Fruit fly (Drosophila melanogaster): ENCODE measurements around the gene Neurl4.
A peak's percentile ranks its signal among the peaks of the same experiment; 100 is the strongest.

Gene Neurl4

dm6 chr3L:14004041-14004407 is 45.7 kb downstream of the Neurl4 start:
- peak; percentile 19 for TF ChIP-seq Mnt (GFP tag; optimal IDR thresholded peaks at IDR 0.05)
- peak; percentile 41 for TF ChIP-seq CG33017 (tag; optimal IDR thresholded peaks at IDR 0.05)
- no peak for TF ChIP-seq cnc (optimal IDR thresholded peaks at IDR 0.05)
- peak; percentile 69 for TF ChIP-seq tj (GFP tag; optimal IDR thresholded peaks at IDR 0.05)
- peak; percentile 35 for TF ChIP-seq cic (GFP tag; optimal IDR thresholded peaks at IDR 0.05)
- no peak for TF ChIP-seq CG1620 (GFP tag; optimal IDR thresholded peaks at IDR 0.05)
- TF ChIP-seq CG5204 (GFP tag; optimal IDR thresholded peaks at IDR 0.05) = no peak
- no peak for TF ChIP-seq CG7045 (GFP tag; optimal IDR thresholded peaks at IDR 0.05)
- TF ChIP-seq CG12768 (GFP tag; optimal IDR thresholded peaks at IDR 0.05) = no peak
- peak; percentile 35 for TF ChIP-seq CG7101 (tag; optimal IDR thresholded peaks at IDR 0.05)
- peak; percentile 65 for TF ChIP-seq pad (GFP tag; optimal IDR thresholded peaks at IDR 0.05)
- TF ChIP-seq CG11617 (GFP tag; optimal IDR thresholded peaks at IDR 0.05) = peak; percentile 23
- TF ChIP-seq kay (GFP tag; ENCODE audit: borderline replicate concordance) = no peak
- TF ChIP-seq Crg-1 (GFP tag; optimal IDR thresholded peaks at IDR 0.05) = no peak
- TF ChIP-seq Clk (GFP tag; optimal IDR thresholded peaks at IDR 0.05) = no peak
- TF ChIP-seq toe (GFP tag; optimal IDR thresholded peaks at IDR 0.05) = no peak
- no peak for TF ChIP-seq ovo (GFP tag; optimal IDR thresholded peaks at IDR 0.05)

- peak; percentile 93 for TF ChIP-seq CG14711 (tag; optimal IDR thresholded peaks at IDR 0.05)
- TF ChIP-seq CG33017 (tag; optimal IDR thresholded peaks at IDR 0.05) = no peak
- TF ChIP-seq CG11617 (GFP tag; optimal IDR thresholded peaks at IDR 0.05) = peak; percentile 57
- TF ChIP-seq CG5204 (GFP tag; optimal IDR thresholded peaks at IDR 0.05) = peak; percentile 23
- TF ChIP-seq kay (GFP tag; ENCODE audit: borderline replicate concordance) = peak; percentile 91
- peak; percentile 23 for TF ChIP-seq Mnt (GFP tag; optimal IDR thresholded peaks at IDR 0.05)
Measured at dm6 chr3L:14003297-14004040, 46.2 kb downstream of the Neurl4 start.

- TF ChIP-seq tj (GFP tag; optimal IDR thresholded peaks at IDR 0.05) (peak; percentile 60), CG5204 (GFP tag; optimal IDR thresholded peaks at IDR 0.05) (no peak), kay (GFP tag; ENCODE audit: borderline replicate concordance) (no peak), toe (GFP tag; optimal IDR thresholded peaks at IDR 0.05) (no peak), CG11617 (GFP tag; optimal IDR thresholded peaks at IDR 0.05) (no peak), Crg-1 (GFP tag; optimal IDR thresholded peaks at IDR 0.05) (no peak), bab1 (GFP tag; optimal IDR thresholded peaks at IDR 0.05) (peak; percentile 28), CG12768 (GFP tag; optimal IDR thresholded peaks at IDR 0.05) (no peak), CG33017 (tag; optimal IDR thresholded peaks at IDR 0.05) (no peak), Hr96 (GFP tag; optimal IDR thresholded peaks at IDR 0.05) (no peak), CG14711 (tag; optimal IDR thresholded peaks at IDR 0.05) (peak; percentile 21), cic (GFP tag; optimal IDR thresholded peaks at IDR 0.05) (peak; percentile 79), ovo (GFP tag; optimal IDR thresholded peaks at IDR 0.05) (no peak), Mnt (GFP tag; optimal IDR thresholded peaks at IDR 0.05) (peak; percentile 80), CG1620 (GFP tag; optimal IDR thresholded peaks at IDR 0.05) (no peak), pad (GFP tag; optimal IDR thresholded peaks at IDR 0.05) (peak; percentile 63), CG7101 (tag; optimal IDR thresholded peaks at IDR 0.05) (peak; percentile 42), Clk (GFP tag; optimal IDR thresholded peaks at IDR 0.05) (no peak), cnc (optimal IDR thresholded peaks at IDR 0.05) (no peak), CG7045 (GFP tag; optimal IDR thresholded peaks at IDR 0.05) (no peak)
Measured at dm6 chr3L:14002524-14003135, 47.1 kb downstream of the Neurl4 start.

- TF ChIP-seq Clk (GFP tag; optimal IDR thresholded peaks at IDR 0.05) (no peak), toe (GFP tag; optimal IDR thresholded peaks at IDR 0.05) (no peak), CG7101 (tag; optimal IDR thresholded peaks at IDR 0.05) (peak; percentile 16), CG7045 (GFP tag; optimal IDR thresholded peaks at IDR 0.05) (no peak), tj (GFP tag; optimal IDR thresholded peaks at IDR 0.05) (no peak), Crg-1 (GFP tag; optimal IDR thresholded peaks at IDR 0.05) (no peak), pad (GFP tag; optimal IDR thresholded peaks at IDR 0.05) (no peak), Mnt (GFP tag; optimal IDR thresholded peaks at IDR 0.05) (peak; percentile 60), CG12768 (GFP tag; optimal IDR thresholded peaks at IDR 0.05) (peak; percentile 13), bab1 (GFP tag; optimal IDR thresholded peaks at IDR 0.05) (peak; percentile 7), Hr96 (GFP tag; optimal IDR thresholded peaks at IDR 0.05) (peak; percentile 49), ovo (GFP tag; optimal IDR thresholded peaks at IDR 0.05) (no peak), CG33017 (tag; optimal IDR thresholded peaks at IDR 0.05) (no peak), CG14711 (tag; optimal IDR thresholded peaks at IDR 0.05) (peak; percentile 33), cic (GFP tag; optimal IDR thresholded peaks at IDR 0.05) (no peak), CG11617 (GFP tag; optimal IDR thresholded peaks at IDR 0.05) (peak; percentile 36), CG5204 (GFP tag; optimal IDR thresholded peaks at IDR 0.05) (no peak), cnc (optimal IDR thresholded peaks at IDR 0.05) (no peak), kay (GFP tag; ENCODE audit: borderline replicate concordance) (no peak), CG1620 (GFP tag; optimal IDR thresholded peaks at IDR 0.05) (peak; percentile 30)
Measured at dm6 chr3L:14001658-14002523, 47.8 kb downstream of the Neurl4 start, which contains the start of the genes Nprl3 and upSET. TSS of gene Nprl3 (minus strand) at chr3L:14001880. TSS of gene upSET (plus strand) at chr3L:14002127.

dm6 chr3L:13999204-13999603 is 50.5 kb downstream of the Neurl4 start, which contains the start of gene CG17359:
TSS of gene CG17359 (minus strand) at chr3L:13999251.
- no peak for TF ChIP-seq Clk (GFP tag; optimal IDR thresholded peaks at IDR 0.05)
- TF ChIP-seq CG12768 (GFP tag; optimal IDR thresholded peaks at IDR 0.05) = no peak
- no peak for TF ChIP-seq Mnt (GFP tag; optimal IDR thresholded peaks at IDR 0.05)
- no peak for TF ChIP-seq pad (GFP tag; optimal IDR thresholded peaks at IDR 0.05)
- TF ChIP-seq bab1 (GFP tag; optimal IDR thresholded peaks at IDR 0.05) = no peak
- no peak for TF ChIP-seq CG33017 (tag; optimal IDR thresholded peaks at IDR 0.05)
- TF ChIP-seq toe (GFP tag; optimal IDR thresholded peaks at IDR 0.05) = no peak
- TF ChIP-seq cic (GFP tag; optimal IDR thresholded peaks at IDR 0.05) = no peak
- no peak for TF ChIP-seq tj (GFP tag; optimal IDR thresholded peaks at IDR 0.05)
- TF ChIP-seq Crg-1 (GFP tag; optimal IDR thresholded peaks at IDR 0.05) = no peak
- TF ChIP-seq CG1620 (GFP tag; optimal IDR thresholded peaks at IDR 0.05) = no peak
- TF ChIP-seq CG14711 (tag; optimal IDR thresholded peaks at IDR 0.05) = no peak
- TF ChIP-seq CG7101 (tag; optimal IDR thresholded peaks at IDR 0.05) = no peak
- TF ChIP-seq kay (GFP tag; ENCODE audit: borderline replicate concordance) = no peak
- no peak for TF ChIP-seq cnc (optimal IDR thresholded peaks at IDR 0.05)
- no peak for TF ChIP-seq CG5204 (GFP tag; optimal IDR thresholded peaks at IDR 0.05)

All from whole organism, adult.